Fruit fly (Drosophila melanogaster) whole organism, embryonic: ENCODE measurements around the gene CG32806.

Source experiments
- Blimp-1 ChIP-seq: fragments of 200-800 bp; sonication (Bioruptor generic); optimal IDR thresholded peaks from 3 replicates; lab custom pipeline; 2018; ENCODE audit warnings: missing biosample characterization, missing genetic modification characterization, mild to moderate bottlenecking, moderate library complexity, missing genetic modification reagents
- CG14014 ChIP-seq: fragments of 200-800 bp; sonication (Bioruptor generic); IDR thresholded peaks from 2 replicates; pipeline ENCODE4 v1.3.6; 2022; ENCODE audit warnings: missing biosample characterization, missing genetic modification characterization
- CG14667 ChIP-seq: fragments of 200-800 bp; sonication (Bioruptor generic); IDR thresholded peaks from 2 replicates; pipeline ENCODE4 v1.3.6; 2022; ENCODE audit warnings: missing biosample characterization, missing genetic modification characterization
- CG15601 ChIP-seq: fragments of 200-800 bp; sonication (Bioruptor generic); optimal IDR thresholded peaks from 3 replicates; lab custom pipeline; 2019; ENCODE audit warnings: missing biosample characterization, mild to moderate bottlenecking, missing genetic modification characterization, moderate library complexity
- CG17568 ChIP-seq: fragments of 200-800 bp; sonication (Bioruptor generic); optimal IDR thresholded peaks from 2 replicates; lab custom pipeline; 2018; ENCODE audit warnings: missing biosample characterization, mild to moderate bottlenecking, missing genetic modification characterization, moderate library complexity
- CG17612 ChIP-seq: fragments of 200-800 bp; sonication (Bioruptor generic); IDR thresholded peaks from 2 replicates; pipeline ENCODE4 v1.3.6; 2022; ENCODE audit warnings: missing biosample characterization, missing genetic modification characterization
- CG7357 ChIP-seq: fragments of 200-800 bp; sonication (Bioruptor generic); IDR thresholded peaks from 3 replicates; pipeline ENCODE4 v1.3.6; 2022; ENCODE audit warnings: missing biosample characterization, missing genetic modification characterization
- CG8089 ChIP-seq: fragments of 200-800 bp; sonication (Bioruptor generic); optimal IDR thresholded peaks from 3 replicates; lab custom pipeline; 2016; ENCODE audit warnings: missing biosample characterization, missing genetic modification characterization
- Ets97D ChIP-seq: fragments of 200-800 bp; sonication (Bioruptor generic); optimal IDR thresholded peaks from 3 replicates; lab custom pipeline; 2016; ENCODE audit warnings: missing biosample characterization, missing genetic modification characterization
- klu ChIP-seq: fragments of 200-800 bp; sonication (Bioruptor generic); IDR thresholded peaks from 2 replicates; pipeline ENCODE4 v1.3.6; 2022; ENCODE audit warnings: missing biosample characterization, missing genetic modification characterization

- TF ChIP-seq CG14667 (GFP tag; lab: Robert Waterston, UW) (no peak), CG17612 (GFP tag; lab: Robert Waterston, UW) (no peak), klu (GFP tag; lab: Robert Waterston, UW) (no peak), CG17568 (GFP tag; lab: Kevin White, UChicago) (no peak), Blimp-1 (GFP tag; lab: Kevin White, UChicago) (peak; percentile 96), CG14014 (GFP tag; lab: Robert Waterston, UW) (no peak), Ets97D (GFP tag; lab: Kevin White, UChicago) (no peak), CG15601 (tag; lab: Kevin White, UChicago) (no peak), CG8089 (GFP tag; lab: Kevin White, UChicago) (no peak), CG7357 (GFP tag; lab: Robert Waterston, UW) (no peak)
Observed at dm6 chrX:1834702-1835376, 45.5 kb downstream of the CG32806 start.
